Worm (Caenorhabditis elegans) whole organism, late embryonic: ENCODE results near the gene Y71H2AM.20.

Source experiments
- ceh-14 ChIP-seq: sonication (generic microtip); optimal IDR thresholded peaks from 2 replicates; lab custom pipeline; 2016; ENCODE audit warnings: missing genotype, missing genetic modification characterization, missing compliant biosample characterization
- ceh-24 ChIP-seq: sonication (generic microtip); optimal IDR thresholded peaks from 2 replicates; lab custom pipeline; 2016; ENCODE audit warnings: mild to moderate bottlenecking, missing genetic modification characterization, missing compliant biosample characterization
- eyg-1 ChIP-seq: sonication (generic microtip); optimal IDR thresholded peaks from 2 replicates; lab custom pipeline; 2016; ENCODE audit warnings: missing genotype, missing genetic modification characterization, missing compliant biosample characterization
- unc-55 ChIP-seq: sonication (generic microtip); optimal IDR thresholded peaks from 2 replicates; lab custom pipeline; 2017; ENCODE audit warnings: missing biosample characterization, missing genetic modification reagents, missing genetic modification characterization

DNA sequence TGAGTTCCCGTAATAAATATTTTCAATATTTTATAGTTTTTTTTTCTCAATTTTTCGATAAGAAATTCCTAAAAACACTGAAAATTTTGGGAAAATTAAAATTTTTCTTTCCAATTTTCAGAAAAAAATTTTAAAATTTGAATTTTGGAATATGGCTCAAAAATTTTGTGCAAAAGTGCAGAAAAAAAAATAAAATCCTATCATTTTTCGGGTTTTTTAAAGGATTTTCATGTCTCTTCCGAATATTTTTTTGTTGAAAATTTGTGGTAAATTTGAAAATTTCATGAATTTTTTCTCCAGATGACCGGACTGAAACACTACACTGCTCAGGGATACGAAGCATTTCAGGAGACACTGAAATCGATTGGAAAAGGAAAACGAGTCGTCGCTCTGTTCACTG is 48.6 kb upstream of the Y71H2AM.20 start, which contains the start of gene txdc-17:
- no peak for TF ChIP-seq ceh-14 (tag; lab: Kevin White, UChicago)
- TF ChIP-seq eyg-1 (tag; lab: Kevin White, UChicago), result no peak
- TF ChIP-seq ceh-24, result no peak
- TF ChIP-seq unc-55, result no peak
